Worm (Caenorhabditis elegans) whole organism, late embryonic: ENCODE results near the gene snt-5.

ENCODE experiments used
- ceh-34 ChIP-seq: sonication (generic microtip); optimal IDR thresholded peaks from 2 replicates; lab custom pipeline; 2016; ENCODE audit warnings: mild to moderate bottlenecking, missing genetic modification characterization, missing compliant biosample characterization
- che-1 ChIP-seq: sonication (generic microtip); optimal IDR thresholded peaks from 2 replicates; lab custom pipeline; 2016; ENCODE audit warnings: mild to moderate bottlenecking, missing genetic modification characterization, missing compliant biosample characterization
- fkh-10 ChIP-seq: fragments of 150-350 bp; optimal IDR thresholded peaks from 2 replicates; lab custom pipeline; 2014; ENCODE audit warnings: missing biosample characterization, missing genetic modification reagents, missing genetic modification characterization
- hlh-15 ChIP-seq: sonication (generic microtip); optimal IDR thresholded peaks from 2 replicates; lab custom pipeline; 2016; ENCODE audit warnings: missing genetic modification characterization, missing compliant biosample characterization
- pha-4 ChIP-seq: fragments of 150-350 bp; optimal IDR thresholded peaks from 2 replicates; lab custom pipeline; 2018; ENCODE audit warnings: missing biosample characterization, missing genetic modification reagents, missing genetic modification characterization
- zip-5 ChIP-seq: sonication (generic microtip); optimal IDR thresholded peaks from 2 replicates; lab custom pipeline; 2016; ENCODE audit warnings: missing genetic modification characterization, missing compliant biosample characterization

- TF ChIP-seq hlh-15 (tag; lab: Kevin White, UChicago) = no peak
- no peak for TF ChIP-seq che-1 (tag; lab: Kevin White, UChicago)
- TF ChIP-seq fkh-10 (GFP tag; lab: Kevin White, UChicago) = no peak
- no peak for TF ChIP-seq pha-4 (tag; lab: Kevin White, UChicago)
- TF ChIP-seq zip-5 (tag; lab: Kevin White, UChicago) = no peak
- no peak for TF ChIP-seq ceh-34 (tag; lab: Kevin White, UChicago)
Observed at ce11 chrV:1434398-1434797, 23.0 kb upstream of the snt-5 start.
